Fruit fly (Drosophila melanogaster) whole organism, wandering third instar larva: ENCODE measurements around the gene CG15425.

Experiments
- psq ChIP-seq: fragments of 200-800 bp; sonication (Bioruptor generic); optimal IDR thresholded peaks from 3 replicates; lab custom pipeline; 2017; ENCODE audit warnings: missing biosample characterization, mild to moderate bottlenecking, missing genetic modification characterization, moderate library complexity
- rgr ChIP-seq: fragments of 200-800 bp; sonication (Bioruptor generic); optimal IDR thresholded peaks from 3 replicates; lab custom pipeline; 2016; ENCODE audit warnings: missing biosample characterization, mild to moderate bottlenecking, missing genetic modification characterization

- TF ChIP-seq rgr (GFP tag; lab: Kevin White, UChicago) (no peak), psq (no peak)
Observed at dm6 chr2L:4226792-4227191, 30.6 kb upstream of the CG15425 start, which contains the start of gene CG3702.
